Worm (Caenorhabditis elegans): Measurements from ENCODE around the gene Y54G9A.9.

- TF ChIP-seq pha-4 (tag; optimal IDR thresholded peaks at IDR 0.05) (no peak), dmd-4 (tag; optimal IDR thresholded peaks at IDR 0.05; ENCODE audit: borderline replicate concordance) (no peak), ceh-6 (GFP tag; optimal IDR thresholded peaks at IDR 0.05) (no peak), rnt-1 (tag; optimal IDR thresholded peaks at IDR 0.05) (no peak), npax-4 (tag; optimal IDR thresholded peaks at IDR 0.05) (no peak), ttx-3 (tag; optimal IDR thresholded peaks at IDR 0.05) (no peak), hlh-13 (GFP tag; optimal IDR thresholded peaks at IDR 0.05) (no peak), dve-1 (tag; optimal IDR thresholded peaks at IDR 0.05) (no peak), lin-11 (tag; optimal IDR thresholded peaks at IDR 0.05) (no peak), pqm-1 (tag; optimal IDR thresholded peaks at IDR 0.05) (no peak), K02D7.2 (tag; optimal IDR thresholded peaks at IDR 0.05) (no peak)
Observed at ce11 chrII:13741449-13741848, 11.9 kb downstream of the Y54G9A.9 start, which contains the start of gene mig-14.

All from whole organism, late embryonic.